Fruit fly (Drosophila melanogaster) whole organism, embryonic: ENCODE results near the gene Inx7.

Source experiments
- ATbp ChIP-seq: fragments of 200-800 bp; sonication (Bioruptor generic); optimal IDR thresholded peaks from 2 replicates; lab custom pipeline; 2017; ENCODE audit warnings: missing biosample characterization, mild to moderate bottlenecking, missing genetic modification characterization, missing genetic modification reagents
- CG10565 ChIP-seq: fragments of 200-800 bp; sonication (Bioruptor generic); optimal IDR thresholded peaks from 3 replicates; lab custom pipeline; 2016; ENCODE audit warnings: missing biosample characterization, mild to moderate bottlenecking, missing genetic modification characterization
- CG12071 ChIP-seq: fragments of 200-800 bp; sonication (Bioruptor generic); optimal IDR thresholded peaks from 3 replicates; lab custom pipeline; 2018; ENCODE audit warnings: missing biosample characterization, mild to moderate bottlenecking, missing genetic modification characterization
- CG12391 ChIP-seq: fragments of 200-800 bp; sonication (Bioruptor generic); optimal IDR thresholded peaks from 3 replicates; lab custom pipeline; 2018; ENCODE audit warnings: missing biosample characterization, mild to moderate bottlenecking, missing genetic modification characterization, moderate library complexity
- CG13424 ChIP-seq: fragments of 200-800 bp; sonication (Bioruptor generic); optimal IDR thresholded peaks from 2 replicates; lab custom pipeline; 2019; ENCODE audit warnings: missing biosample characterization, mild to moderate bottlenecking, missing genetic modification characterization, moderate library complexity
- CG13624 ChIP-seq: fragments of 200-800 bp; sonication (Bioruptor generic); optimal IDR thresholded peaks from 2 replicates; lab custom pipeline; 2016; ENCODE audit warnings: missing biosample characterization, missing genetic modification characterization
- CG14050 ChIP-seq: fragments of 200-800 bp; sonication (Bioruptor generic); IDR thresholded peaks from 3 replicates; pipeline ENCODE4 v1.3.6; 2022; ENCODE audit warnings: missing biosample characterization, missing genetic modification characterization
- CG1603 ChIP-seq: fragments of 200-800 bp; sonication (Bioruptor generic); optimal IDR thresholded peaks from 2 replicates; lab custom pipeline; 2019; ENCODE audit warnings: missing biosample characterization, mild to moderate bottlenecking, missing genetic modification characterization, moderate library complexity
- CG2199 ChIP-seq: fragments of 200-800 bp; sonication (Bioruptor generic); IDR thresholded peaks from 3 replicates; pipeline ENCODE4 v1.3.6; 2022; ENCODE audit warnings: missing biosample characterization, missing genetic modification characterization
- CG32772 ChIP-seq: fragments of 200-800 bp; sonication (Bioruptor generic); IDR thresholded peaks from 2 replicates; pipeline ENCODE4 v1.3.6; 2022; ENCODE audit warnings: missing biosample characterization, missing genetic modification characterization
- CG5180 ChIP-seq: fragments of 200-800 bp; sonication (Bioruptor generic); optimal IDR thresholded peaks from 3 replicates; lab custom pipeline; 2017; ENCODE audit warnings: missing biosample characterization, missing genetic modification characterization, mild to moderate bottlenecking, moderate library complexity, missing genetic modification reagents
- CG6813 ChIP-seq: fragments of 200-800 bp; sonication (Bioruptor generic); optimal IDR thresholded peaks from 2 replicates; lab custom pipeline; 2017; ENCODE audit warnings: missing biosample characterization, missing genetic modification characterization, mild to moderate bottlenecking, moderate library complexity, missing genetic modification reagents
- Dek ChIP-seq: fragments of 200-800 bp; sonication (Bioruptor generic); optimal IDR thresholded peaks from 3 replicates; lab custom pipeline; 2019; ENCODE audit warnings: missing biosample characterization, mild to moderate bottlenecking, missing genetic modification characterization, moderate library complexity
- Dip2 ChIP-seq: fragments of 200-800 bp; sonication (Bioruptor generic); IDR thresholded peaks from 2 replicates; pipeline ENCODE4 v1.3.6; 2022; ENCODE audit warnings: missing biosample characterization, missing genetic modification characterization
- Dll ChIP-seq: fragments of 200-800 bp; sonication (Bioruptor generic); IDR thresholded peaks from 4 replicates; pipeline ENCODE4 v1.3.6; 2022; ENCODE audit warnings: missing biosample characterization, missing genetic modification characterization; ENCODE audit not compliant: partially characterized antibody
- Doc3 ChIP-seq: fragments of 200-800 bp; sonication (Bioruptor generic); IDR thresholded peaks from 3 replicates; pipeline ENCODE4 v1.3.6; 2022; ENCODE audit warnings: missing biosample characterization, missing genetic modification characterization; ENCODE audit not compliant: partially characterized antibody
- Drgx ChIP-seq: fragments of 200-800 bp; sonication (Bioruptor generic); IDR thresholded peaks from 2 replicates; pipeline ENCODE4 v1.3.6; 2022; ENCODE audit warnings: missing biosample characterization, missing genetic modification characterization
- Eip74EF ChIP-seq, 2 experiments: fragments of 200-800 bp in 1 of 2; fragments of >200 bp in 1 of 2; sonication (Bioruptor generic) in 1 of 2; optimal IDR thresholded peaks; 2 replicates each; lab custom pipeline; 2017 to 2019; ENCODE audit warnings: missing biosample characterization in 2 of 2, missing genetic modification characterization in 2 of 2, mild to moderate bottlenecking in 1 of 2, moderate library complexity in 1 of 2
- Fer3 ChIP-seq: fragments of 200-800 bp; sonication (Bioruptor generic); optimal IDR thresholded peaks from 2 replicates; lab custom pipeline; 2018; ENCODE audit warnings: missing biosample characterization, mild to moderate bottlenecking, missing genetic modification characterization, moderate library complexity
- HLH4C ChIP-seq: fragments of 200-800 bp; sonication (Bioruptor generic); IDR thresholded peaks from 3 replicates; pipeline ENCODE4 v1.3.6; 2022; ENCODE audit warnings: missing biosample characterization, missing genetic modification characterization; ENCODE audit not compliant: partially characterized antibody
- Hey ChIP-seq: fragments of 200-800 bp; sonication (Bioruptor generic); optimal IDR thresholded peaks from 3 replicates; lab custom pipeline; 2018; ENCODE audit warnings: missing biosample characterization, mild to moderate bottlenecking, missing genetic modification characterization
- Lhr ChIP-seq: fragments of 200-800 bp; sonication (Bioruptor generic); optimal IDR thresholded peaks from 3 replicates; lab custom pipeline; 2017; ENCODE audit warnings: mild to moderate bottlenecking, missing biosample characterization, missing genetic modification reagents, missing genetic modification characterization
- Mes4 ChIP-seq: fragments of 200-800 bp; sonication (Bioruptor generic); optimal IDR thresholded peaks from 2 replicates; lab custom pipeline; 2016; ENCODE audit warnings: missing biosample characterization, missing genetic modification characterization
- Neu2 ChIP-seq: fragments of 200-800 bp; sonication (Bioruptor generic); optimal IDR thresholded peaks from 3 replicates; lab custom pipeline; 2016; ENCODE audit warnings: missing biosample characterization, missing genetic modification characterization, borderline replicate concordance
- Oaz ChIP-seq: fragments of 200-800 bp; sonication (Bioruptor generic); IDR thresholded peaks from 2 replicates; pipeline ENCODE4 v1.3.6; 2022; ENCODE audit warnings: missing biosample characterization, missing genetic modification characterization
- Side ChIP-seq: fragments of 200-800 bp; sonication (Bioruptor generic); optimal IDR thresholded peaks from 2 replicates; lab custom pipeline; 2016; ENCODE audit warnings: missing biosample characterization, missing genetic modification characterization
- Vsx1 ChIP-seq: fragments of 200-800 bp; sonication (Bioruptor generic); optimal IDR thresholded peaks from 2 replicates; lab custom pipeline; 2017; ENCODE audit warnings: missing biosample characterization, mild to moderate bottlenecking, missing genetic modification characterization, missing genetic modification reagents
- ara ChIP-seq: fragments of 200-800 bp; sonication (Bioruptor generic); IDR thresholded peaks from 2 replicates; pipeline ENCODE4 v1.3.6; 2022; ENCODE audit warnings: missing biosample characterization, missing genetic modification characterization
- cas ChIP-seq: fragments of 200-800 bp; sonication (Bioruptor generic); IDR thresholded peaks from 2 replicates; pipeline ENCODE4 v1.3.6; 2022; ENCODE audit warnings: missing biosample characterization, missing genetic modification characterization
- chinmo ChIP-seq: fragments of 200-800 bp; sonication (Bioruptor generic); IDR thresholded peaks from 4 replicates; pipeline ENCODE4 v1.3.6; 2022; ENCODE audit warnings: missing biosample characterization, missing genetic modification characterization; ENCODE audit not compliant: partially characterized antibody
- corto ChIP-seq: fragments of 200-800 bp; sonication (Bioruptor generic); optimal IDR thresholded peaks from 2 replicates; lab custom pipeline; 2016; ENCODE audit warnings: missing biosample characterization, mild to moderate bottlenecking, missing genetic modification characterization, moderate library complexity
- croc ChIP-seq: fragments of 200-800 bp; sonication (Bioruptor generic); conservative IDR thresholded peaks from 3 replicates; pipeline ENCODE4 v1.3.6; 2022; ENCODE audit warnings: missing biosample characterization, missing genetic modification characterization
- gcm ChIP-seq: fragments of 200-800 bp; sonication (Bioruptor generic); optimal IDR thresholded peaks from 2 replicates; lab custom pipeline; 2019; ENCODE audit warnings: missing biosample characterization, mild to moderate bottlenecking, missing genetic modification characterization, moderate library complexity
- gt ChIP-seq: fragments of 200-800 bp; sonication (Bioruptor generic); IDR thresholded peaks from 2 replicates; pipeline ENCODE4 v1.3.6; 2022; ENCODE audit warnings: missing biosample characterization, missing genetic modification characterization
- hbn ChIP-seq: fragments of 200-800 bp; sonication (Bioruptor generic); IDR thresholded peaks from 2 replicates; pipeline ENCODE4 v1.3.6; 2022; ENCODE audit warnings: missing biosample characterization, missing genetic modification characterization; ENCODE audit not compliant: partially characterized antibody
- hkb ChIP-seq, 2 experiments: fragments of 200-800 bp in 1 of 2; fragments of >200 bp in 1 of 2; sonication (Bioruptor generic) in 1 of 2; IDR thresholded peaks in 1 of 2; optimal IDR thresholded peaks in 1 of 2; 2 replicates each; pipeline versions ENCODE4 v1.3.6 to Lab custom; 2017 to 2022; ENCODE audit warnings: missing biosample characterization in 1 of 2, missing genetic modification characterization in 1 of 2
- jumu ChIP-seq: fragments of 200-800 bp; sonication (Bioruptor generic); optimal IDR thresholded peaks from 3 replicates; lab custom pipeline; 2016; ENCODE audit warnings: missing biosample characterization, missing genetic modification characterization
- lmd ChIP-seq: fragments of 200-800 bp; sonication (Bioruptor generic); IDR thresholded peaks from 2 replicates; pipeline ENCODE4 v1.3.6; 2022; ENCODE audit warnings: missing biosample characterization, missing genetic modification characterization
- mld ChIP-seq: fragments of 200-800 bp; sonication (Bioruptor generic); IDR thresholded peaks from 3 replicates; pipeline ENCODE4 v1.3.6; 2022; ENCODE audit warnings: missing biosample characterization, missing genetic modification characterization; ENCODE audit not compliant: partially characterized antibody
- oc ChIP-seq: fragments of 200-800 bp; sonication (Bioruptor generic); optimal IDR thresholded peaks from 2 replicates; lab custom pipeline; 2018; ENCODE audit warnings: missing biosample characterization, mild to moderate bottlenecking, missing genetic modification characterization, moderate library complexity
- phol ChIP-seq: fragments of 200-800 bp; sonication (Bioruptor generic); optimal IDR thresholded peaks from 3 replicates; lab custom pipeline; 2018; ENCODE audit warnings: missing biosample characterization, mild to moderate bottlenecking, missing genetic modification characterization, moderate library complexity
- pnt ChIP-seq: fragments of 200-800 bp; sonication (Bioruptor generic); optimal IDR thresholded peaks from 3 replicates; lab custom pipeline; 2016; ENCODE audit warnings: missing biosample characterization, missing genetic modification characterization
- ro ChIP-seq: fragments of 200-800 bp; sonication (Bioruptor generic); IDR thresholded peaks from 2 replicates; pipeline ENCODE4 v1.3.6; 2022; ENCODE audit warnings: missing biosample characterization, missing genetic modification characterization
- ttk ChIP-seq: fragments of 200-800 bp; sonication (Bioruptor generic); IDR thresholded peaks from 2 replicates; pipeline ENCODE4 v2.1.2; 2022; ENCODE audit warnings: missing biosample characterization, missing genetic modification characterization
- zen2 ChIP-seq: fragments of 200-800 bp; sonication (Bioruptor generic); IDR thresholded peaks from 3 replicates; pipeline ENCODE4 v1.3.6; 2022; ENCODE audit warnings: missing biosample characterization, missing genetic modification characterization; ENCODE audit not compliant: partially characterized antibody
- zf30C ChIP-seq: fragments of 200-800 bp; sonication (Bioruptor generic); optimal IDR thresholded peaks from 3 replicates; lab custom pipeline; 2018; ENCODE audit warnings: missing biosample characterization, mild to moderate bottlenecking, missing genetic modification characterization
- zfh2 ChIP-seq: fragments of 200-800 bp; sonication (Bioruptor generic); optimal IDR thresholded peaks from 2 replicates; lab custom pipeline; 2016; ENCODE audit warnings: missing biosample characterization, missing genetic modification characterization

Gene Inx7

dm6 chrX:6969364-6970137 is 23.9 kb downstream of the Inx7 start, which contains the start of gene CG4586 (continued):
- TF ChIP-seq CG5180 (peak; percentile 87), mld (GFP tag; lab: Robert Waterston, UW) (no peak), CG2199 (GFP tag; lab: Robert Waterston, UW) (peak; percentile 84; the same call in 2 of the 3 replicates), CG13624 (GFP tag; lab: Kevin White, UChicago) (peak; percentile 97), jumu (peak; percentile 84), HLH4C (GFP tag; lab: Robert Waterston, UW) (no peak), Dek (tag; lab: Kevin White, UChicago) (peak; percentile 92), ara (GFP tag; lab: Robert Waterston, UW) (peak; percentile 93), Mes4 (peak; percentile 92), CG13424 (peak; percentile 93), Doc3 (GFP tag; lab: Robert Waterston, UW) (no peak), CG6813 (GFP tag; lab: Kevin White, UChicago) (peak; percentile 97), Oaz (peak; percentile 81), CG10565 (GFP tag; lab: Kevin White, UChicago) (peak; percentile 88), Dll (GFP tag; lab: Robert Waterston, UW) (no peak), zf30C (GFP tag; lab: Kevin White, UChicago) (no peak), CG1603 (peak; percentile 97), CG12391 (peak; percentile 95), Eip74EF (GFP tag; optimal IDR thresholded peaks at IDR 0.05; lab: Kevin White, UChicago) (peak in 1 of 2 experiments; percentile 95), CG32772 (GFP tag; lab: Robert Waterston, UW) (peak; percentile 84), Fer3 (tag; lab: Kevin White, UChicago) (peak; percentile 96), ro (GFP tag; lab: Robert Waterston, UW) (peak; percentile 52), zfh2 (peak; percentile 97), CG12071 (GFP tag; lab: Kevin White, UChicago) (peak; percentile 99), pnt (peak; percentile 85), Drgx (GFP tag; lab: Robert Waterston, UW) (peak; percentile 99), CG14050 (GFP tag; lab: Robert Waterston, UW) (peak; percentile 94), gt (GFP tag; lab: Robert Waterston, UW) (no peak), ATbp (GFP tag; lab: Kevin White, UChicago) (peak; percentile 96), Hey (tag; lab: Kevin White, UChicago) (peak; percentile 85), hkb (optimal IDR thresholded peaks at IDR 0.05; lab: Kevin White, UChicago) (no peak), hkb (GFP tag; IDR thresholded peaks at IDR 0.05; lab: Robert Waterston, UW) (peak; percentile 99), ttk (GFP tag; lab: Robert Waterston, UW) (peak; percentile 90), croc (GFP tag; lab: Robert Waterston, UW) (peak; percentile 59), cas (peak; percentile 89), phol (peak; percentile 89), Vsx1 (GFP tag; lab: Kevin White, UChicago) (peak; percentile 90), corto (peak; percentile 96), lmd (GFP tag; lab: Robert Waterston, UW) (peak; percentile 88), Lhr (GFP tag; lab: Kevin White, UChicago) (peak; percentile 63), zen2 (GFP tag; lab: Robert Waterston, UW) (no peak), Dip2 (GFP tag; lab: Robert Waterston, UW) (no peak), hbn (no peak), oc (tag; lab: Kevin White, UChicago) (peak; percentile 93), chinmo (GFP tag; lab: Robert Waterston, UW) (no peak), Side (GFP tag; lab: Kevin White, UChicago) (peak; percentile 97), Neu2 (GFP tag; lab: Kevin White, UChicago) (peak; percentile 62), gcm (GFP tag; lab: Kevin White, UChicago) (peak; percentile 95)
